Fruit fly (Drosophila melanogaster): ENCODE results near the gene Sfp26Ac.

The Sfp26Ac gene

dm6 chr2L:5894533-5894932 lies 10.0 kb upstream of the Sfp26Ac start:
- TF ChIP-seq E2f1 (GFP tag; IDR thresholded peaks at IDR 0.05), result no peak
- no peak for TF ChIP-seq run (tag; optimal IDR thresholded peaks at IDR 0.05)
- TF ChIP-seq CG13894 (tag; optimal IDR thresholded peaks at IDR 0.05), result peak; percentile 13
- no peak for TF ChIP-seq kni (GFP tag; optimal IDR thresholded peaks at IDR 0.05)
- TF ChIP-seq Lim3 (GFP tag; IDR thresholded peaks at IDR 0.05), result no peak
- no peak for TF ChIP-seq CG6254 (GFP tag; optimal IDR thresholded peaks at IDR 0.05)
- no peak for TF ChIP-seq CG1647 (GFP tag; optimal IDR thresholded peaks at IDR 0.05)
- TF ChIP-seq CG13424 (tag; optimal IDR thresholded peaks at IDR 0.05), result no peak
- TF ChIP-seq CG13296 (GFP tag; optimal IDR thresholded peaks at IDR 0.05), result no peak
- TF ChIP-seq sr (GFP tag; IDR thresholded peaks at IDR 0.05), result peak; percentile 95
- TF ChIP-seq CG15601 (tag; optimal IDR thresholded peaks at IDR 0.05), result peak; percentile 87
- TF ChIP-seq abd-A (tag; optimal IDR thresholded peaks at IDR 0.05), result peak; percentile 47
- peak; percentile 31 for TF ChIP-seq sd (tag; optimal IDR thresholded peaks at IDR 0.05)
- no peak for TF ChIP-seq CG17359 (tag; optimal IDR thresholded peaks at IDR 0.05)
- no peak for TF ChIP-seq sqz (GFP tag; optimal IDR thresholded peaks at IDR 0.05)
- no peak for TF ChIP-seq CG1602 (GFP tag; optimal IDR thresholded peaks at IDR 0.05)
- no peak for TF ChIP-seq gsb (GFP tag; IDR thresholded peaks at IDR 0.05)
- 0 out of 2 replicates have a peak, but pooled peaks have one; percentile 39 for TF ChIP-seq Awh (GFP tag; IDR thresholded peaks at IDR 0.05)
- TF ChIP-seq CG12942 (GFP tag; optimal IDR thresholded peaks at IDR 0.05), result no peak

dm6 chr2L:5893796-5894195 lies 9.2 kb upstream of the Sfp26Ac start, which contains the start of gene Acp26Aa:
TSS of gene Acp26Aa (minus strand) at chr2L:5893896.
- TF ChIP-seq pnt (GFP tag; optimal IDR thresholded peaks at IDR 0.05) (no peak), Pdp1 (GFP tag; optimal IDR thresholded peaks at IDR 0.05) (peak in 1 of 2 experiments; percentile 29)

dm6 chr2L:5892762-5893161 lies 8.2 kb upstream of the Sfp26Ac start, which contains the start of gene Acp26Ab:
TSS of gene Acp26Ab (minus strand) at chr2L:5892862.
- TF ChIP-seq Sox100B (GFP tag; optimal IDR thresholded peaks at IDR 0.05), result no peak
- no peak for TF ChIP-seq Oli (tag; optimal IDR thresholded peaks at IDR 0.05)
- no peak for TF ChIP-seq Trl (optimal IDR thresholded peaks at IDR 0.05)
- TF ChIP-seq Trl (GFP tag; optimal IDR thresholded peaks at IDR 0.05), result no peak
- no peak for TF ChIP-seq CG6254 (GFP tag; optimal IDR thresholded peaks at IDR 0.05)
- no peak for TF ChIP-seq nmo (GFP tag; optimal IDR thresholded peaks at IDR 0.05)
- no peak for TF ChIP-seq jigr1 (GFP tag; IDR thresholded peaks at IDR 0.05)
- TF ChIP-seq CG1233 (GFP tag; optimal IDR thresholded peaks at IDR 0.05), result no peak

- TF ChIP-seq D (optimal IDR thresholded peaks at IDR 0.05) (peak; percentile 91), D (GFP tag; optimal IDR thresholded peaks at IDR 0.05) (no peak), tll (GFP tag; optimal IDR thresholded peaks at IDR 0.05) (peak in 1 of 2 experiments; percentile 24), CG18011 (GFP tag; optimal IDR thresholded peaks at IDR 0.05) (no peak), CG8924 (tag; optimal IDR thresholded peaks at IDR 0.05) (no peak), zen (tag; optimal IDR thresholded peaks at IDR 0.05) (peak; percentile 69)
Observed at dm6 chr2L:5890556-5890955, 6.0 kb upstream of the Sfp26Ac start.

- no peak for TF ChIP-seq Fer3 (tag; optimal IDR thresholded peaks at IDR 0.05)
- TF ChIP-seq zen2 (GFP tag; IDR thresholded peaks at IDR 0.05; ENCODE audit: partially characterized antibody), result 0 out of 3 replicates have a peak, but pooled peaks have one; percentile 1
- TF ChIP-seq vvl (GFP tag; IDR thresholded peaks at IDR 0.05), result peak; percentile 84
- peak; percentile 24 for TF ChIP-seq abd-A (tag; optimal IDR thresholded peaks at IDR 0.05)
- peak; percentile 10 for TF ChIP-seq pb (GFP tag; optimal IDR thresholded peaks at IDR 0.05)
- peak; percentile 63; the same call in 1 of the 4 replicates for TF ChIP-seq chinmo (GFP tag; IDR thresholded peaks at IDR 0.05; ENCODE audit: partially characterized antibody)
- TF ChIP-seq Deaf1 (tag; optimal IDR thresholded peaks at IDR 0.05), result peak; percentile 27
- TF ChIP-seq CG4854 (GFP tag; optimal IDR thresholded peaks at IDR 0.05), result no peak
- no peak for TF ChIP-seq CG10431 (GFP tag; optimal IDR thresholded peaks at IDR 0.05)
- peak in 1 of 2 experiments; percentile 55 for TF ChIP-seq Eip74EF (GFP tag; optimal IDR thresholded peaks at IDR 0.05)
- TF ChIP-seq pros (GFP tag; optimal IDR thresholded peaks at IDR 0.05), result no peak
- no peak for TF ChIP-seq lmd (GFP tag; IDR thresholded peaks at IDR 0.05)
- TF ChIP-seq sd (tag; optimal IDR thresholded peaks at IDR 0.05), result peak; percentile 77
Observed at dm6 chr2L:5886955-5887354, 2.4 kb upstream of the Sfp26Ac start.
